Fruit fly (Drosophila melanogaster): ENCODE data around the gene CG8813.

CG8813 gene

dm6 chr2L:2855773-2856615, 13.5 kb upstream of the CG8813 start, which contains the start of the genes CG3104 and RpS21 (continued):
- TF ChIP-seq CG4282 (GFP tag; optimal IDR thresholded peaks at IDR 0.05) (peak; percentile 75), corto (GFP tag; optimal IDR thresholded peaks at IDR 0.05) (no peak), usp (GFP tag; optimal IDR thresholded peaks at IDR 0.05) (no peak), CG12104 (GFP tag; optimal IDR thresholded peaks at IDR 0.05) (peak; percentile 87), abd-A (tag; optimal IDR thresholded peaks at IDR 0.05) (peak; percentile 52), CG3281 (GFP tag; optimal IDR thresholded peaks at IDR 0.05) (peak; percentile 83), CHES-1-like (GFP tag; optimal IDR thresholded peaks at IDR 0.05) (peak; percentile 80), eyg (GFP tag; optimal IDR thresholded peaks at IDR 0.05) (peak; percentile 84), CG43689 (GFP tag; IDR thresholded peaks at IDR 0.05) (no peak; the same call in none of the 2 replicates), dysf (GFP tag; IDR thresholded peaks at IDR 0.05) (peak; percentile 84), ken (GFP tag; IDR thresholded peaks at IDR 0.05) (peak; percentile 95), odd (GFP tag; optimal IDR thresholded peaks at IDR 0.05) (peak; percentile 80), dpn (GFP tag; optimal IDR thresholded peaks at IDR 0.05) (peak; percentile 79 to 87), CG2889 (GFP tag; IDR thresholded peaks at IDR 0.05) (peak; percentile 77), zen (tag; optimal IDR thresholded peaks at IDR 0.05) (peak; percentile 61), CG8281 (tag; optimal IDR thresholded peaks at IDR 0.05) (peak; percentile 57), cwo (GFP tag; optimal IDR thresholded peaks at IDR 0.05) (peak; percentile 63), CG4360 (GFP tag; IDR thresholded peaks at IDR 0.05) (peak; percentile 62), CG4328 (GFP tag; optimal IDR thresholded peaks at IDR 0.05) (peak; percentile 92), unc-4 (GFP tag; IDR thresholded peaks at IDR 0.05; ENCODE audit: partially characterized antibody) (no peak), Blimp-1 (GFP tag; optimal IDR thresholded peaks at IDR 0.05) (peak; percentile 48), Hsf (GFP tag; optimal IDR thresholded peaks at IDR 0.05) (peak; percentile 85), zfh1 (GFP tag; IDR thresholded peaks at IDR 0.05) (peak; percentile 93), Neu2 (GFP tag; optimal IDR thresholded peaks at IDR 0.05; ENCODE audit: borderline replicate concordance) (no peak), crp (GFP tag; optimal IDR thresholded peaks at IDR 0.05) (peak; percentile 2 to 80), bbx (GFP tag; IDR thresholded peaks at IDR 0.05; ENCODE audit: partially characterized antibody) (0 out of 2 replicates have a peak, but pooled peaks have one; percentile 22), CG15073 (GFP tag; optimal IDR thresholded peaks at IDR 0.05) (no peak), Dip3 (GFP tag; optimal IDR thresholded peaks at IDR 0.05) (peak; percentile 82), wek (GFP tag; optimal IDR thresholded peaks at IDR 0.05) (peak; percentile 80), cato (GFP tag; optimal IDR thresholded peaks at IDR 0.05; ENCODE audit: borderline replicate concordance) (no peak), Hand (GFP tag; optimal IDR thresholded peaks at IDR 0.05) (peak; percentile 15), Sox102F (GFP tag; optimal IDR thresholded peaks at IDR 0.05) (peak; percentile 38), CG10147 (GFP tag; optimal IDR thresholded peaks at IDR 0.05) (peak; percentile 73), CG7556 (GFP tag; optimal IDR thresholded peaks at IDR 0.05) (peak; percentile 67), B-H2 (GFP tag; optimal IDR thresholded peaks at IDR 0.05) (peak; percentile 96), CG17912 (GFP tag; optimal IDR thresholded peaks at IDR 0.05) (peak; percentile 92), CG2678 (tag; optimal IDR thresholded peaks at IDR 0.05) (peak; percentile 75), CG17612 (GFP tag; IDR thresholded peaks at IDR 0.05) (peak; percentile 66), trem (tag; optimal IDR thresholded peaks at IDR 0.05) (peak; percentile 82), D19A (tag; optimal IDR thresholded peaks at IDR 0.05) (peak; percentile 92), CG10654 (GFP tag; optimal IDR thresholded peaks at IDR 0.05) (peak; percentile 88), CG4820 (GFP tag; optimal IDR thresholded peaks at IDR 0.05) (peak; percentile 72), peb (GFP tag; IDR thresholded peaks at IDR 0.05) (peak; percentile 45; the same call in 1 of the 2 replicates), CG42726 (GFP tag; IDR thresholded peaks at IDR 0.05; ENCODE audit: partially characterized antibody) (no peak; the same call in 1 of the 2 replicates), Spps (tag; optimal IDR thresholded peaks at IDR 0.05) (peak; percentile 48), CG18764 (GFP tag; optimal IDR thresholded peaks at IDR 0.05) (peak; percentile 82), sr (GFP tag; IDR thresholded peaks at IDR 0.05) (peak; percentile 91), CG4854 (GFP tag; optimal IDR thresholded peaks at IDR 0.05) (peak; percentile 75)
